Worm (Caenorhabditis elegans): ENCODE data around the gene sup-18.

sup-18 gene

ce11 chrIII:7855468-7855867 lies 23.2 kb downstream of the sup-18 start (continued):
- TF ChIP-seq nfyb-1 (GFP tag; IDR thresholded peaks at IDR 0.05) (no peak; the same call in 1 of the 2 replicates), him-1 (tag; optimal IDR thresholded peaks at IDR 0.05) (peak; percentile 53), pha-4 (tag; optimal IDR thresholded peaks at IDR 0.05) (no peak), Y95B8A.8 (GFP tag; IDR thresholded peaks at IDR 0.05) (peak; percentile 69; the same call in 1 of the 2 replicates), dox-1 (GFP tag; IDR thresholded peaks at IDR 0.05) (peak; percentile 48; the same call in 1 of the 2 replicates), hsf-1 (GFP tag; IDR thresholded peaks at IDR 0.05) (peak; percentile 73), sdz-38 (tag; optimal IDR thresholded peaks at IDR 0.05) (no peak), attf-6 (GFP tag; IDR thresholded peaks at IDR 0.05) (peak; percentile 79; the same call in 1 of the 2 replicates), ZK185.1 (tag; optimal IDR thresholded peaks at IDR 0.05; ENCODE audit: poor library complexity, severe bottlenecking) (no peak), madf-8 (GFP tag; conservative IDR thresholded peaks at IDR 0.05) (peak; percentile 11; the same call in 1 of the 2 replicates), snpc-1.1 (tag; optimal IDR thresholded peaks at IDR 0.05; ENCODE audit: insufficient read depth) (peak; percentile 25), lin-26 (GFP tag; IDR thresholded peaks at IDR 0.05) (peak; percentile 77), ceh-100 (GFP tag; IDR thresholded peaks at IDR 0.05) (peak; percentile 57), ceh-91 (GFP tag; IDR thresholded peaks at IDR 0.05) (no peak), pbrm-1 (GFP tag; IDR thresholded peaks at IDR 0.05) (peak; percentile 66; the same call in 1 of the 2 replicates), snpc-3.4 (tag; optimal IDR thresholded peaks at IDR 0.05) (peak; percentile 79), somi-1 (GFP tag; optimal IDR thresholded peaks at IDR 0.05) (peak; percentile 12), ama-1 (optimal IDR thresholded peaks at IDR 0.05) (no peak), ama-1 (GFP tag; optimal IDR thresholded peaks at IDR 0.05) (peak in 1 of 2 experiments; percentile 88), F55B11.4 (tag; optimal IDR thresholded peaks at IDR 0.05; ENCODE audit: borderline replicate concordance, insufficient read depth) (no peak), ztf-3 (GFP tag; optimal IDR thresholded peaks at IDR 0.05) (no peak), C17E4.6 (GFP tag; IDR thresholded peaks at IDR 0.05) (0 out of 2 replicates have a peak, but pooled peaks have one; percentile 11), T26A5.8 (tag; optimal IDR thresholded peaks at IDR 0.05) (no peak)

- TF ChIP-seq ccch-3 (GFP tag; optimal IDR thresholded peaks at IDR 0.05) (peak; percentile 85), Y67H2A.10 (GFP tag; conservative IDR thresholded peaks at IDR 0.05) (peak; percentile 97), zim-3 (tag; optimal IDR thresholded peaks at IDR 0.05) (peak; percentile 87), attf-3 (GFP tag; conservative IDR thresholded peaks at IDR 0.05) (peak; percentile 92), nhr-179 (tag; optimal IDR thresholded peaks at IDR 0.05) (no peak), hlh-26 (GFP tag; conservative IDR thresholded peaks at IDR 0.05) (no peak), snpc-3.4 (tag; optimal IDR thresholded peaks at IDR 0.05) (peak; percentile 98), lin-26 (GFP tag; IDR thresholded peaks at IDR 0.05) (peak; percentile 97), Y79H2A.3 (GFP tag; conservative IDR thresholded peaks at IDR 0.05) (peak; percentile 97), ztf-28 (GFP tag; IDR thresholded peaks at IDR 0.05) (peak; percentile 99), F55B11.4 (tag; optimal IDR thresholded peaks at IDR 0.05; ENCODE audit: borderline replicate concordance, insufficient read depth) (no peak), nfya-1 (tag; optimal IDR thresholded peaks at IDR 0.05; ENCODE audit: borderline replicate concordance, insufficient read depth) (no peak), hmg-1.2 (GFP tag; IDR thresholded peaks at IDR 0.05) (peak; percentile 94), dpff-1 (tag; optimal IDR thresholded peaks at IDR 0.05) (peak; percentile 66), F33H1.4 (GFP tag; IDR thresholded peaks at IDR 0.05) (peak; percentile 96), xnd-1 (tag; optimal IDR thresholded peaks at IDR 0.05) (peak; percentile 89), madf-6 (GFP tag; IDR thresholded peaks at IDR 0.05) (peak; percentile 99), mes-4 (tag; optimal IDR thresholded peaks at IDR 0.05) (peak; percentile 75), egl-18 (GFP tag; IDR thresholded peaks at IDR 0.05) (peak; percentile 99), D2030.7 (GFP tag; IDR thresholded peaks at IDR 0.05) (peak; percentile 99), egrh-3 (GFP tag; IDR thresholded peaks at IDR 0.05) (peak; percentile 85), unc-62 (GFP tag; optimal IDR thresholded peaks at IDR 0.05) (peak; percentile 41), him-1 (tag; optimal IDR thresholded peaks at IDR 0.05) (peak; percentile 99), attf-6 (GFP tag; IDR thresholded peaks at IDR 0.05) (peak; percentile 90), B0261.1 (tag; optimal IDR thresholded peaks at IDR 0.05) (peak; percentile 57), ceh-27 (GFP tag; optimal IDR thresholded peaks at IDR 0.05) (peak; percentile 100), ztf-18 (tag; optimal IDR thresholded peaks at IDR 0.05) (peak; percentile 92), Y95B8A.8 (GFP tag; IDR thresholded peaks at IDR 0.05) (peak; percentile 100), fkh-3 (tag; optimal IDR thresholded peaks at IDR 0.05) (peak; percentile 73)
Observed at ce11 chrIII:7854494-7855184, 24.1 kb downstream of the sup-18 start, which contains the start of gene rpl-35. TSS of gene rpl-35 (plus strand) at chrIII:7855134.

Measured in whole organism, young adult.